Fruit fly (Drosophila melanogaster) whole organism, wandering third instar larva: ENCODE results near the gene CCT4.

Experiments
- Abd-B ChIP-seq: fragments of >200 bp; optimal IDR thresholded peaks from 2 replicates; lab custom pipeline; 2017; ENCODE audit warnings: missing biosample characterization, missing genetic modification characterization
- CG32264 ChIP-seq: fragments of 200-800 bp; sonication (Bioruptor generic); optimal IDR thresholded peaks from 2 replicates; lab custom pipeline; 2016; ENCODE audit warnings: missing biosample characterization, missing genetic modification characterization
- CG9705 ChIP-seq: fragments of 200-800 bp; sonication (Bioruptor generic); optimal IDR thresholded peaks from 2 replicates; lab custom pipeline; 2018; ENCODE audit warnings: missing biosample characterization, mild to moderate bottlenecking, missing genetic modification characterization
- Dfd ChIP-seq: fragments of >200 bp; optimal IDR thresholded peaks from 2 replicates; lab custom pipeline; 2017; ENCODE audit warnings: missing biosample characterization, missing genetic modification characterization
- Dif ChIP-seq: fragments of 200-275, 200-300 bp; sonication (Bioruptor generic); optimal IDR thresholded peaks from 2 replicates; lab custom pipeline; 2018; ENCODE audit warnings: missing biosample characterization, missing genetic modification characterization; ENCODE audit not compliant: partially characterized antibody
- GATAd ChIP-seq: sonication (Bioruptor generic); optimal IDR thresholded peaks from 2 replicates; lab custom pipeline; 2016; ENCODE audit warnings: missing biosample characterization, missing genetic modification characterization
- HLH106 ChIP-seq: fragments of 200-800 bp; optimal IDR thresholded peaks from 3 replicates; lab custom pipeline; 2019; ENCODE audit warnings: missing biosample characterization, mild to moderate bottlenecking, missing genetic modification characterization, moderate library complexity
- Hnf4 ChIP-seq: fragments of 200-800 bp; sonication (Bioruptor generic); optimal IDR thresholded peaks from 2 replicates; lab custom pipeline; 2016; ENCODE audit warnings: missing biosample characterization, mild to moderate bottlenecking, missing genetic modification characterization
- Hr78 ChIP-seq: fragments of >200 bp; optimal IDR thresholded peaks from 2 replicates; lab custom pipeline; 2017; ENCODE audit warnings: missing biosample characterization, missing genetic modification characterization
- Hr83 ChIP-seq: fragments of 200-300 bp; sonication (Bioruptor generic); optimal IDR thresholded peaks from 2 replicates; lab custom pipeline; 2016; ENCODE audit warnings: missing biosample characterization, mild to moderate bottlenecking, missing genetic modification characterization, moderate library complexity; ENCODE audit not compliant: poor library complexity, severe bottlenecking
- Jra ChIP-seq: sonication (Bioruptor generic); optimal IDR thresholded peaks from 2 replicates; lab custom pipeline; 2016; ENCODE audit warnings: missing biosample characterization, missing genetic modification characterization
- Myc ChIP-seq: fragments of >200 bp; optimal IDR thresholded peaks from 2 replicates; lab custom pipeline; 2017
- N ChIP-seq: fragments of >200 bp; optimal IDR thresholded peaks from 2 replicates; lab custom pipeline; 2018; ENCODE audit warnings: missing biosample characterization, missing external identifiers, missing genetic modification characterization
- Sp1 ChIP-seq: fragments of 200-800 bp; sonication (Bioruptor generic); optimal IDR thresholded peaks from 3 replicates; lab custom pipeline; 2019; ENCODE audit warnings: missing biosample characterization, mild to moderate bottlenecking, missing genetic modification characterization, moderate library complexity
- Vsx2 ChIP-seq: fragments of 200-300, 225-300 bp; sonication (Bioruptor generic); optimal IDR thresholded peaks from 2 replicates; lab custom pipeline; 2018; ENCODE audit warnings: missing biosample characterization, missing genetic modification characterization; ENCODE audit not compliant: partially characterized antibody
- br ChIP-seq: fragments of 200-800 bp; sonication (Bioruptor generic); optimal IDR thresholded peaks from 2 replicates; lab custom pipeline; 2016; ENCODE audit warnings: missing biosample characterization, missing genetic modification characterization
- brk ChIP-seq: fragments of 200-800 bp; sonication (Bioruptor generic); optimal IDR thresholded peaks from 2 replicates; lab custom pipeline; 2016; ENCODE audit warnings: missing biosample characterization, mild to moderate bottlenecking, missing genetic modification characterization
- dl ChIP-seq, 2 experiments: fragments of 175-275, 200-275 bp in 1 of 2; fragments of 200-275 bp in 1 of 2; sonication (Bioruptor generic); optimal IDR thresholded peaks; lab custom pipeline; 2018; ENCODE audit warnings: mild to moderate bottlenecking in 2 of 2, missing biosample characterization in 2 of 2, missing genetic modification characterization in 2 of 2, moderate library complexity in 2 of 2; ENCODE audit not compliant: partially characterized antibody in 2 of 2, insufficient read depth in 1 of 2
- dmrt93B ChIP-seq: fragments of 200-800 bp; sonication (Bioruptor generic); optimal IDR thresholded peaks from 2 replicates; lab custom pipeline; 2018; ENCODE audit warnings: missing biosample characterization, mild to moderate bottlenecking, missing genetic modification characterization
- foxo ChIP-seq, 2 experiments: fragments of 200-800 bp; sonication (Bioruptor generic); optimal IDR thresholded peaks; 2 replicates in 1 of 2; 3 replicates in 1 of 2; lab custom pipeline; 2016 to 2017; ENCODE audit warnings: missing biosample characterization in 2 of 2, missing genetic modification characterization in 2 of 2
- fru ChIP-seq: fragments of 200-800 bp; sonication (Bioruptor generic); optimal IDR thresholded peaks from 3 replicates; lab custom pipeline; 2016; ENCODE audit warnings: missing biosample characterization, mild to moderate bottlenecking, missing genetic modification characterization
- h ChIP-seq: fragments of 200-800 bp; sonication (Bioruptor generic); optimal IDR thresholded peaks from 3 replicates; lab custom pipeline; 2016; ENCODE audit warnings: missing biosample characterization, mild to moderate bottlenecking, missing genetic modification characterization
- jim ChIP-seq: fragments of 175-275, 200-325 bp; sonication (Bioruptor generic); optimal IDR thresholded peaks from 2 replicates; lab custom pipeline; 2016; ENCODE audit warnings: missing biosample characterization, mild to moderate bottlenecking, missing genetic modification characterization
- lola ChIP-seq: fragments of >200 bp; optimal IDR thresholded peaks from 2 replicates; lab custom pipeline; 2017; ENCODE audit warnings: missing biosample characterization, missing genetic modification characterization
- pan ChIP-seq: fragments of >200 bp; optimal IDR thresholded peaks from 2 replicates; lab custom pipeline; 2017
- psq ChIP-seq: fragments of 200-800 bp; sonication (Bioruptor generic); optimal IDR thresholded peaks from 3 replicates; lab custom pipeline; 2017; ENCODE audit warnings: missing biosample characterization, mild to moderate bottlenecking, missing genetic modification characterization, moderate library complexity
- rgr ChIP-seq: fragments of 200-800 bp; sonication (Bioruptor generic); optimal IDR thresholded peaks from 3 replicates; lab custom pipeline; 2016; ENCODE audit warnings: missing biosample characterization, mild to moderate bottlenecking, missing genetic modification characterization
- tai ChIP-seq: sonication (Bioruptor generic); optimal IDR thresholded peaks from 2 replicates; lab custom pipeline; 2016; ENCODE audit warnings: missing biosample characterization, missing genetic modification characterization
- usp ChIP-seq: fragments of >200 bp; optimal IDR thresholded peaks from 2 replicates; lab custom pipeline; 2017; ENCODE audit warnings: missing biosample characterization, missing genetic modification characterization
- woc ChIP-seq: sonication (Bioruptor generic); optimal IDR thresholded peaks from 2 replicates; lab custom pipeline; 2016; ENCODE audit warnings: missing biosample characterization, mild to moderate bottlenecking, missing genetic modification characterization

The CCT4 gene

DNA sequence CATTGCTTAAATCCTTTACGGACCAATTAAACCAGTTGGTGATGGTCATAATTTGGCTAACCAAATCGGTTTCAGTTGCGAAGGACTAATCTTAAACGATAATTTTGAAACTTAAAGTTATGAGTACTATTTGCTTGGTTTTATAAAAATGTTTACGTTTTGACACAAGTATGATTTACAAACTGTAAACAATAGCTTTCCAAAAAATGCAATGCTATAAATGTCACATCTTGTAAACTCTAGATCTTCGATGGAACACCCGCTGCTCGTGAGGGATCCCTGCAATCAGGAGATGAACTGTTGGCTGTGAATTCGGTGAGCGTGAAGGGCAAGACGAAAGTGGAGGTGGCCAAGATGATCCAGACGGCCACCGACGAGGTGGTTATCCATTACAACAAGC is 4.5 kb upstream of the CCT4 start, which contains the start of gene CG5781:
Gene CG5781, minus strand, starts transcription at position 101 of the 400 bp plus-strand sequence.
- TF ChIP-seq jim (no peak), CG9705 (GFP tag; lab: Kevin White, UChicago) (no peak), N (no peak), lola (GFP tag; lab: Kevin White, UChicago) (no peak), Jra (no peak), Sp1 (GFP tag; lab: Kevin White, UChicago) (no peak), Dif (no peak), Abd-B (no peak), fru (GFP tag; lab: Kevin White, UChicago) (no peak), Dfd (GFP tag; lab: Kevin White, UChicago) (no peak), pan (lab: Kevin White, UChicago) (no peak), GATAd (GFP tag; lab: Kevin White, UChicago) (no peak), dmrt93B (GFP tag; lab: Kevin White, UChicago) (no peak), rgr (GFP tag; lab: Kevin White, UChicago) (no peak), woc (no peak), Hnf4 (no peak), tai (GFP tag; lab: Kevin White, UChicago) (no peak)
- TF ChIP-seq, all 38 proteins: peak for 0

- TF ChIP-seq Hr83 (GFP tag; lab: Kevin White, UChicago) (peak; percentile 16), rgr (GFP tag; lab: Kevin White, UChicago) (no peak)
These were observed 2.2 kb upstream of the CCT4 start, which contains the start of the genes IFT43 and PICK1 for dm6 chr2L:12694823-12695420. IFT43 (minus strand) TSS chr2L:12694988. PICK1 (plus strand) TSS chr2L:12695033.

dm6 chr2L:12689281-12689765 is 3.4 kb downstream of the CCT4 start:
- TF ChIP-seq Vsx2 = no peak
- no peak for TF ChIP-seq HLH106 (tag; lab: Kevin White, UChicago)
- no peak for TF ChIP-seq pan (lab: Kevin White, UChicago)
- TF ChIP-seq dmrt93B (GFP tag; lab: Kevin White, UChicago) = no peak
- no peak for TF ChIP-seq Sp1 (GFP tag; lab: Kevin White, UChicago)
- no peak for TF ChIP-seq N
- no peak for TF ChIP-seq Jra
- TF ChIP-seq psq (GFP tag; lab: Kevin White, UChicago) = no peak
- no peak for TF ChIP-seq woc
- no peak for TF ChIP-seq fru (GFP tag; lab: Kevin White, UChicago)
- TF ChIP-seq, all 38 proteins: peak for 0

DNA sequence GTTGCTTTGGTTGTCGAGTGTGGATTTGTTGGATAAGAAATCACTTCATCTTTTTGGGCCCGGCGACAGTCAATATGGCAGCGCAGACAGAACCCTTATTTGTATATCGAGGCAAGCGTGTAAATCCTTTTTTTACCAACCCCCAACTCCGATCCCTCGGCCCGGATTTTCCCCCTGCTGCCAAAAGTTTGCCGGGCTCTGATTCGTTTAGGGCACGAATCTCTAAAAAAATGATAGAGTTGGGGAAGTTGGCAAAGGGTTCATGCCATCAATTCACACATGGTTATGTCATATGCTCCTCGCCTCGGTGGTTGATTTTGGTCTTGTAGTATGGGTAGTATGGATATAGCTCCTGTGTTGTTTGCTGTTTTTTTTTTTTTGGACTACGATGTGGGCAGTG is 5.9 kb downstream of the CCT4 start:
- no peak for TF ChIP-seq CG32264 (GFP tag; lab: Kevin White, UChicago)

- TF ChIP-seq usp (GFP tag; lab: Kevin White, UChicago) (no peak), Dfd (GFP tag; lab: Kevin White, UChicago) (no peak), dl (GFP tag; optimal IDR thresholded peaks at IDR 0.05; lab: Kevin White, UChicago; ENCODE audit: insufficient read depth in 1 of 2, partially characterized antibody in 2 of 2) (no peak), br (no peak), fru (GFP tag; lab: Kevin White, UChicago) (no peak), Hr78 (GFP tag; lab: Kevin White, UChicago) (no peak), Sp1 (GFP tag; lab: Kevin White, UChicago) (no peak), Vsx2 (no peak)
These were observed 10.9 kb downstream of the CCT4 start for dm6 chr2L:12681603-12682368.

DNA sequence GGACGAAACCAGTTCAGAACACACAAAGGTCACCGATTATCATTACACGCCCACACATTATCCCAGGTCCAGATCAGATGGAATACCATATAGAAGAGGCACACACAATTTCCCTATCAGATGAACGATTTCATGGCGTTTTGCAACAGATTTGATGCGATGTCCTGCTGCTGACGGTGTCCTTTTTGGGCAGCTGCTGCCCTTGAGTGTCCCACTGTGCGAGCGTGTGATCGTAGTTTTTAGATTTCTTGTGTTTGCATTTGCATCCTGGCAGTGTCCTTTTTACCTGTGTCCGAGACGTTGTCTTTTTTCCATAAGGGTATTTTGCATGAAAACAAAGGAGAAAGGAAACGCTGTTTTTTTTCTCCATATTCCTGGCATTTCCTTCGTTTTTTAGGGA is 13.4 kb downstream of the CCT4 start:
- TF ChIP-seq Hnf4 (no peak), jim (no peak), brk (no peak), dl (GFP tag; optimal IDR thresholded peaks at IDR 0.05; lab: Kevin White, UChicago; ENCODE audit: insufficient read depth in 1 of 2, partially characterized antibody in 2 of 2) (no peak), N (no peak), Myc (lab: Kevin White, UChicago) (no peak), Dif (no peak), fru (GFP tag; lab: Kevin White, UChicago) (no peak), woc (no peak), lola (GFP tag; lab: Kevin White, UChicago) (no peak), Sp1 (GFP tag; lab: Kevin White, UChicago) (no peak), dmrt93B (GFP tag; lab: Kevin White, UChicago) (no peak), h (no peak), GATAd (GFP tag; lab: Kevin White, UChicago) (no peak), HLH106 (tag; lab: Kevin White, UChicago) (no peak), CG9705 (GFP tag; lab: Kevin White, UChicago) (no peak), foxo (GFP tag; optimal IDR thresholded peaks at IDR 0.05; lab: Kevin White, UChicago) (no peak), psq (GFP tag; lab: Kevin White, UChicago) (no peak), usp (GFP tag; lab: Kevin White, UChicago) (no peak), Jra (no peak)
